Fruit fly (Drosophila melanogaster) whole organism, wandering third instar larva: ENCODE results near the gene idc.

ENCODE experiments used
- Abd-B ChIP-seq: fragments of >200 bp; optimal IDR thresholded peaks from 2 replicates; lab custom pipeline; 2017; ENCODE audit warnings: missing biosample characterization, missing genetic modification characterization
- CG32264 ChIP-seq: fragments of 200-800 bp; sonication (Bioruptor generic); optimal IDR thresholded peaks from 2 replicates; lab custom pipeline; 2016; ENCODE audit warnings: missing biosample characterization, missing genetic modification characterization
- CG9705 ChIP-seq: fragments of 200-800 bp; sonication (Bioruptor generic); optimal IDR thresholded peaks from 2 replicates; lab custom pipeline; 2018; ENCODE audit warnings: missing biosample characterization, mild to moderate bottlenecking, missing genetic modification characterization
- Dfd ChIP-seq: fragments of >200 bp; optimal IDR thresholded peaks from 2 replicates; lab custom pipeline; 2017; ENCODE audit warnings: missing biosample characterization, missing genetic modification characterization
- Dif ChIP-seq: fragments of 200-275, 200-300 bp; sonication (Bioruptor generic); optimal IDR thresholded peaks from 2 replicates; lab custom pipeline; 2018; ENCODE audit warnings: missing biosample characterization, missing genetic modification characterization; ENCODE audit not compliant: partially characterized antibody
- GATAd ChIP-seq: sonication (Bioruptor generic); optimal IDR thresholded peaks from 2 replicates; lab custom pipeline; 2016; ENCODE audit warnings: missing biosample characterization, missing genetic modification characterization
- HLH106 ChIP-seq: fragments of 200-800 bp; optimal IDR thresholded peaks from 3 replicates; lab custom pipeline; 2019; ENCODE audit warnings: missing biosample characterization, mild to moderate bottlenecking, missing genetic modification characterization, moderate library complexity
- Hr83 ChIP-seq: fragments of 200-300 bp; sonication (Bioruptor generic); optimal IDR thresholded peaks from 2 replicates; lab custom pipeline; 2016; ENCODE audit warnings: missing biosample characterization, mild to moderate bottlenecking, missing genetic modification characterization, moderate library complexity; ENCODE audit not compliant: poor library complexity, severe bottlenecking
- Mio ChIP-seq: sonication (Bioruptor generic); optimal IDR thresholded peaks from 2 replicates; lab custom pipeline; 2016; ENCODE audit warnings: missing biosample characterization, missing genetic modification characterization
- Myc ChIP-seq: fragments of >200 bp; optimal IDR thresholded peaks from 2 replicates; lab custom pipeline; 2017
- N ChIP-seq: fragments of >200 bp; optimal IDR thresholded peaks from 2 replicates; lab custom pipeline; 2018; ENCODE audit warnings: missing biosample characterization, missing external identifiers, missing genetic modification characterization
- Sp1 ChIP-seq: fragments of 200-800 bp; sonication (Bioruptor generic); optimal IDR thresholded peaks from 3 replicates; lab custom pipeline; 2019; ENCODE audit warnings: missing biosample characterization, mild to moderate bottlenecking, missing genetic modification characterization, moderate library complexity
- Vsx2 ChIP-seq: fragments of 200-300, 225-300 bp; sonication (Bioruptor generic); optimal IDR thresholded peaks from 2 replicates; lab custom pipeline; 2018; ENCODE audit warnings: missing biosample characterization, missing genetic modification characterization; ENCODE audit not compliant: partially characterized antibody
- br ChIP-seq: fragments of 200-800 bp; sonication (Bioruptor generic); optimal IDR thresholded peaks from 2 replicates; lab custom pipeline; 2016; ENCODE audit warnings: missing biosample characterization, missing genetic modification characterization
- brk ChIP-seq: fragments of 200-800 bp; sonication (Bioruptor generic); optimal IDR thresholded peaks from 2 replicates; lab custom pipeline; 2016; ENCODE audit warnings: missing biosample characterization, mild to moderate bottlenecking, missing genetic modification characterization
- dl ChIP-seq, 2 experiments: fragments of 175-275, 200-275 bp in 1 of 2; fragments of 200-275 bp in 1 of 2; sonication (Bioruptor generic); optimal IDR thresholded peaks; lab custom pipeline; 2018; ENCODE audit warnings: mild to moderate bottlenecking in 2 of 2, missing biosample characterization in 2 of 2, missing genetic modification characterization in 2 of 2, moderate library complexity in 2 of 2; ENCODE audit not compliant: partially characterized antibody in 2 of 2, insufficient read depth in 1 of 2
- ey ChIP-seq: fragments of 200-800 bp; sonication (Bioruptor generic); optimal IDR thresholded peaks from 2 replicates; lab custom pipeline; 2016; ENCODE audit warnings: missing biosample characterization, missing genetic modification characterization
- foxo ChIP-seq, 2 experiments: fragments of 200-800 bp; sonication (Bioruptor generic); optimal IDR thresholded peaks; 2 replicates in 1 of 2; 3 replicates in 1 of 2; lab custom pipeline; 2016 to 2017; ENCODE audit warnings: missing biosample characterization in 2 of 2, missing genetic modification characterization in 2 of 2
- fru ChIP-seq: fragments of 200-800 bp; sonication (Bioruptor generic); optimal IDR thresholded peaks from 3 replicates; lab custom pipeline; 2016; ENCODE audit warnings: missing biosample characterization, mild to moderate bottlenecking, missing genetic modification characterization
- h ChIP-seq: fragments of 200-800 bp; sonication (Bioruptor generic); optimal IDR thresholded peaks from 3 replicates; lab custom pipeline; 2016; ENCODE audit warnings: missing biosample characterization, mild to moderate bottlenecking, missing genetic modification characterization
- jim ChIP-seq: fragments of 175-275, 200-325 bp; sonication (Bioruptor generic); optimal IDR thresholded peaks from 2 replicates; lab custom pipeline; 2016; ENCODE audit warnings: missing biosample characterization, mild to moderate bottlenecking, missing genetic modification characterization
- lola ChIP-seq: fragments of >200 bp; optimal IDR thresholded peaks from 2 replicates; lab custom pipeline; 2017; ENCODE audit warnings: missing biosample characterization, missing genetic modification characterization
- pan ChIP-seq: fragments of >200 bp; optimal IDR thresholded peaks from 2 replicates; lab custom pipeline; 2017
- psq ChIP-seq: fragments of 200-800 bp; sonication (Bioruptor generic); optimal IDR thresholded peaks from 3 replicates; lab custom pipeline; 2017; ENCODE audit warnings: missing biosample characterization, mild to moderate bottlenecking, missing genetic modification characterization, moderate library complexity
- rgr ChIP-seq: fragments of 200-800 bp; sonication (Bioruptor generic); optimal IDR thresholded peaks from 3 replicates; lab custom pipeline; 2016; ENCODE audit warnings: missing biosample characterization, mild to moderate bottlenecking, missing genetic modification characterization
- sage ChIP-seq: fragments of 200-800 bp; sonication (Bioruptor generic); optimal IDR thresholded peaks from 2 replicates; lab custom pipeline; 2016; ENCODE audit warnings: missing biosample characterization, mild to moderate bottlenecking, missing genetic modification characterization
- sv ChIP-seq: fragments of 200-800 bp; sonication (Bioruptor generic); optimal IDR thresholded peaks from 3 replicates; lab custom pipeline; 2016; ENCODE audit warnings: missing biosample characterization, missing genetic modification characterization
- tai ChIP-seq: sonication (Bioruptor generic); optimal IDR thresholded peaks from 2 replicates; lab custom pipeline; 2016; ENCODE audit warnings: missing biosample characterization, missing genetic modification characterization
- usp ChIP-seq: fragments of >200 bp; optimal IDR thresholded peaks from 2 replicates; lab custom pipeline; 2017; ENCODE audit warnings: missing biosample characterization, missing genetic modification characterization
- woc ChIP-seq: sonication (Bioruptor generic); optimal IDR thresholded peaks from 2 replicates; lab custom pipeline; 2016; ENCODE audit warnings: missing biosample characterization, mild to moderate bottlenecking, missing genetic modification characterization

The idc gene

dm6 chr3R:20035887-20036286 lies 4.3 kb downstream of the idc start, which contains the start of gene Regnase-1 (continued):
- TF ChIP-seq Hr83 = peak; percentile 95
- TF ChIP-seq Myc (lab: Kevin White, UChicago) = peak; percentile 4
- TF ChIP-seq br (GFP tag; lab: Kevin White, UChicago) = peak; percentile 79
- TF ChIP-seq ey (GFP tag; lab: Kevin White, UChicago) = peak; percentile 57
- peak; percentile 81 for TF ChIP-seq HLH106 (tag; lab: Kevin White, UChicago)
- TF ChIP-seq fru (GFP tag; lab: Kevin White, UChicago) = peak; percentile 82
- peak; percentile 58 for TF ChIP-seq Mio
- no peak for TF ChIP-seq dl (GFP tag; optimal IDR thresholded peaks at IDR 0.05; lab: Kevin White, UChicago; ENCODE audit: insufficient read depth in 1 of 2, partially characterized antibody in 2 of 2)
- peak; percentile 23 for TF ChIP-seq woc (GFP tag; lab: Kevin White, UChicago)
- peak in 1 of 2 experiments; percentile 80 for TF ChIP-seq foxo (GFP tag; optimal IDR thresholded peaks at IDR 0.05; lab: Kevin White, UChicago)
- TF ChIP-seq psq (GFP tag; lab: Kevin White, UChicago) = peak; percentile 59
- TF ChIP-seq h (GFP tag; lab: Kevin White, UChicago) = peak; percentile 87
- no peak for TF ChIP-seq GATAd (GFP tag; lab: Kevin White, UChicago)
- peak; percentile 84 for TF ChIP-seq Sp1 (GFP tag; lab: Kevin White, UChicago)

- TF ChIP-seq Mio (no peak), GATAd (GFP tag; lab: Kevin White, UChicago) (no peak), pan (lab: Kevin White, UChicago) (no peak), Dif (GFP tag; lab: Kevin White, UChicago) (no peak), CG9705 (GFP tag; lab: Kevin White, UChicago) (no peak), tai (GFP tag; lab: Kevin White, UChicago) (no peak), sv (GFP tag; lab: Kevin White, UChicago) (no peak)
Measured at dm6 chr3R:20042457-20042856, 10.8 kb downstream of the idc start, which contains the start of the genes CG33934 and Indy-2. CG33934 (plus strand) TSS chr3R:20042757. Indy-2 (plus strand) TSS chr3R:20042757.

- TF ChIP-seq Dif (GFP tag; lab: Kevin White, UChicago) (no peak), Myc (lab: Kevin White, UChicago) (no peak), brk (GFP tag; lab: Kevin White, UChicago) (no peak), lola (GFP tag; lab: Kevin White, UChicago) (no peak), Sp1 (GFP tag; lab: Kevin White, UChicago) (no peak), rgr (no peak), Abd-B (GFP tag; lab: Kevin White, UChicago) (no peak), sage (no peak), usp (no peak), psq (GFP tag; lab: Kevin White, UChicago) (no peak), Dfd (GFP tag; lab: Kevin White, UChicago) (no peak), CG9705 (GFP tag; lab: Kevin White, UChicago) (no peak)
- TF ChIP-seq, all 38 proteins: peak for 0
Measured at dm6 chr3R:20055809-20056208, 24.2 kb downstream of the idc start, which contains the start of gene CG17193. CG17193 (minus strand) TSS chr3R:20056097.

DNA sequence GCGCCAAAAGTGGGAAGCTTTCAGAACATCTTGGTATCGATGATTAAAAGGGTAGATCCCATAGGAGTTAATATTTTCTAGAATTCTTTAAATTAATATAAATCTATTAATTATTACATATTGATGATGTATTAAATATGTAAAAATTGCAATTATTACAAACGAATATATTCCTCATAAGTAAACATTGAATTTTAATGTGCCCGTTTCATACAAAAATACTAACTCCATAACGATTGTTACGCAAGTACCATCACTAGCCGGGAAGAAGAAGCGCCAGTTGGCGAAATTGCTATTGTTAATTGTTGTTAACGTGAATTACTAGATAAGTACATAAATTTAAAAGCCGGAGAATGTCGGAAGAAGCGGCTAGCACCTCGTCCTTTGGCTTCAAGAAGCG lies 25.9 kb downstream of the idc start, which contains the start of gene mdlc:
Gene mdlc (plus strand): TSS at position 248 of the 400 bp plus-strand sequence.
- TF ChIP-seq woc (GFP tag; lab: Kevin White, UChicago) (no peak), CG32264 (GFP tag; lab: Kevin White, UChicago) (no peak), usp (no peak), jim (GFP tag; lab: Kevin White, UChicago) (no peak), N (GFP tag; lab: Kevin White, UChicago) (no peak), foxo (GFP tag; optimal IDR thresholded peaks at IDR 0.05; lab: Kevin White, UChicago) (peak in 1 of 2 experiments; percentile 23)

dm6 chr3R:20058960-20059359 lies 27.3 kb downstream of the idc start:
- TF ChIP-seq GATAd (GFP tag; lab: Kevin White, UChicago) (no peak), jim (GFP tag; lab: Kevin White, UChicago) (no peak), woc (GFP tag; lab: Kevin White, UChicago) (no peak), usp (no peak), Hr83 (no peak), CG9705 (GFP tag; lab: Kevin White, UChicago) (no peak), Dif (GFP tag; lab: Kevin White, UChicago) (no peak), Vsx2 (GFP tag; lab: Kevin White, UChicago) (no peak), Dfd (GFP tag; lab: Kevin White, UChicago) (no peak)
